Worm (Caenorhabditis elegans) whole organism, L3 larva: Measurements from ENCODE around the gene srh-138.

Experiments used
- nhr-237 ChIP-seq: fragments of 150-350 bp; optimal IDR thresholded peaks from 2 replicates; lab custom pipeline; 2014; ENCODE audit warnings: missing biosample characterization, missing genetic modification characterization
- nhr-76 ChIP-seq: fragments of 150-350 bp; sonication (generic microtip); optimal IDR thresholded peaks from 5 replicates; lab custom pipeline; 2014; ENCODE audit warnings: missing biosample characterization, missing genetic modification characterization
- unc-39 ChIP-seq: sonication (generic microtip); optimal IDR thresholded peaks from 4 replicates; lab custom pipeline; 2017; ENCODE audit warnings: missing biosample characterization, missing genetic modification characterization

DNA sequence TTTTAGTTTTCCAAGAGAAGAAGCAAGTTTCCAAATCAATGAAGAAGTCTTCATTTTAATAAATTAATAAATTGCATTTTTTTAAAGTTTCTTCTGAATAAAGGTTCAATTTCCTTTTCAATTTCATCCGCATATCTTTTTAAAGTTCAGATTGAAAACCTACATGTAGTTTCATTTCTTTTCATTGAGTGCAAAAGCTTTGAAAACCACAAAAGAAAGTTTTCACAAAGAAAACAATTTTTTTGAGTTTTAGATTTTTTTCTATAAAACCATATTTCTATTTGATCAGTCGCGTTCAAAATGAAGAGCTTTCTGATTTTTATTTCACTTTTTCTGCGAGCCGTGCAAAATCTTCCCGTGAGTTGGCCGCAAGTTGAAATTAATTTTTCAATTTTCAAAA is 25.1 kb downstream of the srh-138 start, which contains the start of gene T08G3.6:
- TF ChIP-seq unc-39 (tag; lab: Kevin White, UChicago) (no peak), nhr-76 (tag; lab: Kevin White, UChicago) (no peak), nhr-237 (no peak)
